Fruit fly (Drosophila melanogaster): ENCODE results near the gene Ufsp2.
A peak's percentile ranks its signal among the peaks of the same experiment; 100 is the strongest.

Gene Ufsp2

DNA sequence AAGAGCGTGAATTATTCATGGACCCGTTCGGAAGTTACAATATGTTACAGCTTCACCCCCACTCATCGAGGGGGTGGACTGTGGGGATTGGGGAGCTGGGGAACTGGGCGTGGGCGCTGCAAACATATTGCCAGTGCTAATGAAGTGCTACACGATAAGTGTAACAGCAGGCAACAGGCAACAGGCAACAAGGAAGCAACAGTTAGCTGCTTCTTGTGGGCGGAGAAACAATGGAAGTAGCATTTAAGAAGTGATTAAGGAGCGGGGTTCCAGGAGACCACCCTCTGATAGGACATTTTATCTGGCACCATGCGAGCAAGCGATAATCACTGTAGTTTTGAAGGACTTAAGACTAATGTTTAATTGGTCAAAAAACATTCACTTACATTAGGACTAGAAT, 35.1 kb upstream of the Ufsp2 start:
- no peak for TF ChIP-seq CG33017 (tag; optimal IDR thresholded peaks at IDR 0.05)

- no peak for TF ChIP-seq cic (GFP tag; optimal IDR thresholded peaks at IDR 0.05)
- TF ChIP-seq tj (GFP tag; optimal IDR thresholded peaks at IDR 0.05), result peak; percentile 94
These were observed 33.3 kb upstream of the Ufsp2 start for dm6 chr3L:15543049-15543448.

- TF ChIP-seq CG1620 (GFP tag; optimal IDR thresholded peaks at IDR 0.05), result no peak
- no peak for TF ChIP-seq pad (GFP tag; optimal IDR thresholded peaks at IDR 0.05)
- TF ChIP-seq Crg-1 (GFP tag; optimal IDR thresholded peaks at IDR 0.05), result no peak
- no peak for TF ChIP-seq CG5204 (GFP tag; optimal IDR thresholded peaks at IDR 0.05)
- TF ChIP-seq cic (GFP tag; optimal IDR thresholded peaks at IDR 0.05), result no peak
- no peak for TF ChIP-seq CG12768 (GFP tag; optimal IDR thresholded peaks at IDR 0.05)
- no peak for TF ChIP-seq bab1 (GFP tag; optimal IDR thresholded peaks at IDR 0.05)
- no peak for TF ChIP-seq cnc (optimal IDR thresholded peaks at IDR 0.05)
- TF ChIP-seq CG7045 (GFP tag; optimal IDR thresholded peaks at IDR 0.05), result no peak
- TF ChIP-seq CG7101 (tag; optimal IDR thresholded peaks at IDR 0.05), result no peak
- TF ChIP-seq tj (GFP tag; optimal IDR thresholded peaks at IDR 0.05), result no peak
- no peak for TF ChIP-seq Hr96 (GFP tag; optimal IDR thresholded peaks at IDR 0.05)
- TF ChIP-seq ovo (GFP tag; optimal IDR thresholded peaks at IDR 0.05), result no peak
- no peak for TF ChIP-seq CG33017 (tag; optimal IDR thresholded peaks at IDR 0.05)
- no peak for TF ChIP-seq kay (GFP tag; ENCODE audit: borderline replicate concordance)
These were observed 32.9 kb upstream of the Ufsp2 start for dm6 chr3L:15543467-15543866.

- TF ChIP-seq Crg-1 (GFP tag; optimal IDR thresholded peaks at IDR 0.05) (no peak), Mnt (GFP tag; optimal IDR thresholded peaks at IDR 0.05) (no peak), CG33017 (tag; optimal IDR thresholded peaks at IDR 0.05) (no peak), pad (GFP tag; optimal IDR thresholded peaks at IDR 0.05) (no peak), tj (GFP tag; optimal IDR thresholded peaks at IDR 0.05) (peak; percentile 95), CG1620 (GFP tag; optimal IDR thresholded peaks at IDR 0.05) (no peak), CG5204 (GFP tag; optimal IDR thresholded peaks at IDR 0.05) (no peak), Hr96 (GFP tag; optimal IDR thresholded peaks at IDR 0.05) (no peak), Clk (GFP tag; optimal IDR thresholded peaks at IDR 0.05) (no peak)
These were observed 31.6 kb upstream of the Ufsp2 start for dm6 chr3L:15544455-15545415.

- TF ChIP-seq cic (GFP tag; optimal IDR thresholded peaks at IDR 0.05) (peak; percentile 8), bab1 (GFP tag; optimal IDR thresholded peaks at IDR 0.05) (no peak), kay (GFP tag; ENCODE audit: borderline replicate concordance) (peak; percentile 64)
These were observed 29.1 kb upstream of the Ufsp2 start for dm6 chr3L:15547187-15547790.

- TF ChIP-seq CG7045 (GFP tag; optimal IDR thresholded peaks at IDR 0.05), result peak; percentile 0
- TF ChIP-seq CG33017 (tag; optimal IDR thresholded peaks at IDR 0.05), result peak; percentile 12
- TF ChIP-seq CG5204 (GFP tag; optimal IDR thresholded peaks at IDR 0.05), result no peak
- no peak for TF ChIP-seq cnc (optimal IDR thresholded peaks at IDR 0.05)
- TF ChIP-seq ovo (GFP tag; optimal IDR thresholded peaks at IDR 0.05), result no peak
- TF ChIP-seq CG11617 (GFP tag; optimal IDR thresholded peaks at IDR 0.05), result peak; percentile 3
- TF ChIP-seq toe (GFP tag; optimal IDR thresholded peaks at IDR 0.05), result no peak
- TF ChIP-seq cic (GFP tag; optimal IDR thresholded peaks at IDR 0.05), result peak; percentile 2
- no peak for TF ChIP-seq CG1620 (GFP tag; optimal IDR thresholded peaks at IDR 0.05)
These were observed 27.5 kb upstream of the Ufsp2 start for dm6 chr3L:15548843-15549242.

DNA sequence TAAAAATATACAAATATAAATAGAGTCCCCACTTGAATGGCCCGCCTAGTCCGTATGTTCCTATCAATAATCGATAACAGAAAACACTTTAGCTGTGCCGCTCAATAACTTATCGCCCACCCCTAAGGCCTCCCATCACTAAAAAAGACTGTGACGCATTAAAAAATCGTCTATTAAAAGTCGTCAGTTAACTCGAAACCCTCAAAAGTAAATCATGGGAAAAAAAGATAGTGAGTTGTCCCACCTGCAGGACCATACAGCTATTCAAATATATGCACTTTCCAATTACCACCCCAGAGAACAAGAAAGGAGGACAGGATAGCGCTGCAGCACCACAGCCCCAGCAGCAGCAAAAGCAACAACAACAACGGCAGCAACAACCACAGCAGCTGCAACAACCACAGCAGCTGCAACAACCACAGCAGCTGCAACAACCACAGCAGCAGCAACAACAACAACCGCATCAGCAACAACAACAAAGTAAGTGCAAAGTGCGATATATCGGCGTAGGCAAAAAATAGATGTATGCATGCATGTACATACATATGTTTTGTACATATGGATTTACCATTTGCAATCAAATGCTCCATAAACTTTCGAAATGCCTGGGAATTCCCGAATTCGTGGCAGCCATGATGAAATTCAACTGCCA, 22.3 kb upstream of the Ufsp2 start, which contains the start of gene AGO2:
TSS of gene AGO2 (plus strand) at position 121 of the 652 bp plus-strand sequence.
- TF ChIP-seq CG11617 (GFP tag; optimal IDR thresholded peaks at IDR 0.05) (peak; percentile 14), Clk (GFP tag; optimal IDR thresholded peaks at IDR 0.05) (peak; percentile 54), CG14711 (tag; optimal IDR thresholded peaks at IDR 0.05) (peak; percentile 65), toe (GFP tag; optimal IDR thresholded peaks at IDR 0.05) (no peak), cnc (optimal IDR thresholded peaks at IDR 0.05) (no peak), CG7101 (tag; optimal IDR thresholded peaks at IDR 0.05) (peak; percentile 45), bab1 (GFP tag; optimal IDR thresholded peaks at IDR 0.05) (peak; percentile 68), Mnt (GFP tag; optimal IDR thresholded peaks at IDR 0.05) (peak; percentile 59), Hr96 (GFP tag; optimal IDR thresholded peaks at IDR 0.05) (no peak), cic (GFP tag; optimal IDR thresholded peaks at IDR 0.05) (peak; percentile 72), CG1620 (GFP tag; optimal IDR thresholded peaks at IDR 0.05) (no peak), kay (GFP tag; ENCODE audit: borderline replicate concordance) (peak; percentile 95), CG33017 (tag; optimal IDR thresholded peaks at IDR 0.05) (peak; percentile 59), ovo (GFP tag; optimal IDR thresholded peaks at IDR 0.05) (no peak), pad (GFP tag; optimal IDR thresholded peaks at IDR 0.05) (peak; percentile 94), CG5204 (GFP tag; optimal IDR thresholded peaks at IDR 0.05) (no peak), CG12768 (GFP tag; optimal IDR thresholded peaks at IDR 0.05) (peak; percentile 96), tj (GFP tag; optimal IDR thresholded peaks at IDR 0.05) (peak; percentile 86), Crg-1 (GFP tag; optimal IDR thresholded peaks at IDR 0.05) (no peak), CG7045 (GFP tag; optimal IDR thresholded peaks at IDR 0.05) (peak; percentile 27)

Data from whole organism, adult.